Fruit fly (Drosophila melanogaster): ENCODE measurements around the gene boss.

Gene boss

dm6 chr3R:25996197-25997005, 34.6 kb downstream of the boss start, which contains the start of gene CG43116 (continued):
- TF ChIP-seq caup (GFP tag; optimal IDR thresholded peaks at IDR 0.05; ENCODE audit: severe bottlenecking) (no peak), Asciz (GFP tag; optimal IDR thresholded peaks at IDR 0.05) (peak; percentile 84), disco-r (GFP tag; optimal IDR thresholded peaks at IDR 0.05) (peak; percentile 51), Abd-B (GFP tag; optimal IDR thresholded peaks at IDR 0.05) (peak; percentile 87), slou (GFP tag; optimal IDR thresholded peaks at IDR 0.05) (no peak), Atf-2 (GFP tag; optimal IDR thresholded peaks at IDR 0.05) (peak; percentile 63), Stat92E (GFP tag; optimal IDR thresholded peaks at IDR 0.05) (peak in 1 of 3 experiments; percentile 91), peb (GFP tag; IDR thresholded peaks at IDR 0.05) (peak; percentile 66), abd-A (tag; optimal IDR thresholded peaks at IDR 0.05) (no peak), danr (GFP tag; IDR thresholded peaks at IDR 0.05) (peak; percentile 73), Sin3A (optimal IDR thresholded peaks at IDR 0.05) (no peak), twi (tag; optimal IDR thresholded peaks at IDR 0.05) (peak; percentile 86), CG4360 (GFP tag; IDR thresholded peaks at IDR 0.05) (peak; percentile 54), crp (GFP tag; optimal IDR thresholded peaks at IDR 0.05) (peak in 1 of 2 experiments; percentile 38), CG42726 (GFP tag; IDR thresholded peaks at IDR 0.05; ENCODE audit: partially characterized antibody) (0 out of 2 replicates have a peak, but pooled peaks have one; percentile 3), Hr3 (GFP tag; optimal IDR thresholded peaks at IDR 0.05) (peak; percentile 91), CG2875 (GFP tag; optimal IDR thresholded peaks at IDR 0.05) (peak; percentile 91), CG33213 (GFP tag; optimal IDR thresholded peaks at IDR 0.05) (no peak), Max (GFP tag; optimal IDR thresholded peaks at IDR 0.05) (peak; percentile 81), CG16863 (GFP tag; optimal IDR thresholded peaks at IDR 0.05) (peak; percentile 64), CG8388 (GFP tag; optimal IDR thresholded peaks at IDR 0.05) (peak; percentile 94), Hr39 (optimal IDR thresholded peaks at IDR 0.05) (no peak), CG7745 (tag; optimal IDR thresholded peaks at IDR 0.05) (peak; percentile 76), CG1024 (GFP tag; IDR thresholded peaks at IDR 0.05) (peak; percentile 64), Ssrp (tag; optimal IDR thresholded peaks at IDR 0.05) (peak; percentile 95), Mad (GFP tag; optimal IDR thresholded peaks at IDR 0.05) (peak; percentile 84), nerfin-1 (tag; optimal IDR thresholded peaks at IDR 0.05) (peak; percentile 94), CG1647 (GFP tag; optimal IDR thresholded peaks at IDR 0.05) (peak; percentile 46), CG12236 (GFP tag; optimal IDR thresholded peaks at IDR 0.05) (peak; percentile 79), zen2 (GFP tag; IDR thresholded peaks at IDR 0.05; ENCODE audit: partially characterized antibody) (0 out of 3 replicates have a peak, but pooled peaks have one; percentile 19), cas (GFP tag; IDR thresholded peaks at IDR 0.05) (no peak), cg (GFP tag; optimal IDR thresholded peaks at IDR 0.05) (peak; percentile 84), prd (optimal IDR thresholded peaks at IDR 0.05) (no peak), prd (GFP tag; IDR thresholded peaks at IDR 0.05) (peak; percentile 92), CG7786 (GFP tag; optimal IDR thresholded peaks at IDR 0.05) (peak; percentile 40), ab (GFP tag; optimal IDR thresholded peaks at IDR 0.05) (no peak), CG15269 (tag; optimal IDR thresholded peaks at IDR 0.05) (no peak), chif (GFP tag; optimal IDR thresholded peaks at IDR 0.05) (peak; percentile 67 to 94), hb (GFP tag; IDR thresholded peaks at IDR 0.05; ENCODE audit: partially characterized antibody) (0 out of 3 replicates have a peak, but pooled peaks have one; percentile 6), CG12942 (GFP tag; optimal IDR thresholded peaks at IDR 0.05) (peak; percentile 65), CG16779 (GFP tag; IDR thresholded peaks at IDR 0.05) (no peak), seq (GFP tag; IDR thresholded peaks at IDR 0.05) (0 out of 2 replicates have a peak, but pooled peaks have one; percentile 48), maf-S (GFP tag; optimal IDR thresholded peaks at IDR 0.05) (peak; percentile 40), Spps (tag; optimal IDR thresholded peaks at IDR 0.05) (peak; percentile 95), Bteb2 (GFP tag; optimal IDR thresholded peaks at IDR 0.05) (peak; percentile 24), lbe (GFP tag; optimal IDR thresholded peaks at IDR 0.05) (no peak), CG2202 (tag; optimal IDR thresholded peaks at IDR 0.05) (peak; percentile 94), Jarid2 (GFP tag; optimal IDR thresholded peaks at IDR 0.05) (peak; percentile 29), CG18764 (GFP tag; optimal IDR thresholded peaks at IDR 0.05) (peak; percentile 80)
